Fruit fly (Drosophila melanogaster): ENCODE results near the gene RYa-R.
A peak's percentile ranks its signal among the peaks of the same experiment; 100 is the strongest.

RYa-R gene

DNA sequence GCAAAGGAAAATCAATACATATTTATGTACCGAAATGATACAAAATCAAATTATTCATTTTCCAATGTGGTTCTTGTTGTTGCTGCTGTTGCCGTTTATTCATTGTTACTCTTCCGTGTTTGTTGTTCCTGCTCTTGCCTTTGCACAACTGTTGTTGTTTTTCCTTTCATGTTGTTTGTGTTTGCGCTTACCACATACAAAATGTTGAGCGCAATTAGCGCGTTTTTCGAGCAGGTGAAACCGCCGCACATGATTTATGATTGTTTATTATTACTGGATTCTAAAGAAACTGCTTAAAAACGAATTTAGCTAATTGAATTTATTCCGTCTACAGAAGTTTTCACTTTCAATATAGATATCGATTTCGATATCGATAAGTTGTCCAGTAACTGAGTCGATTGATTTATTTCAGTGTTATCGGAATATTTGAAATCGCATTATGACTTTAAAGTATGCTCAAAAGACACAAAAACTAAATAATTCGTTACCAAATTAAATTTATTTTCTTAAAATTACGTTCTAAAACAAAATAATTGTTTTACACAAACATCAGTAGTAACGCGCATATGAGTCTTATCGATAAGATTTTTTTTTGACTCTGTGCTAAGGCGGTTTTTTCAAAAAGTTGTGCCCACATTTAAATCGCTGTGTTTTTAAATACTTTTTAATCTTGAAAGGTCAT, 32.2 kb upstream of the RYa-R start, which contains the start of gene Tsp97E (continued):
- no peak for TF ChIP-seq BtbVII (GFP tag; optimal IDR thresholded peaks at IDR 0.05)
- TF ChIP-seq CG2889 (GFP tag; IDR thresholded peaks at IDR 0.05) = no peak
- no peak for TF ChIP-seq NFAT (GFP tag; IDR thresholded peaks at IDR 0.05)
- no peak for TF ChIP-seq Mad (GFP tag; optimal IDR thresholded peaks at IDR 0.05)
- no peak for TF ChIP-seq H2.0 (GFP tag; IDR thresholded peaks at IDR 0.05)
- no peak for TF ChIP-seq CG17802 (tag; optimal IDR thresholded peaks at IDR 0.05)
- no peak for TF ChIP-seq CG2202 (tag; optimal IDR thresholded peaks at IDR 0.05)
- no peak for TF ChIP-seq B-H1 (GFP tag; IDR thresholded peaks at IDR 0.05)
- TF ChIP-seq CG6689 (GFP tag; IDR thresholded peaks at IDR 0.05) = no peak
- no peak for TF ChIP-seq CG1647 (GFP tag; optimal IDR thresholded peaks at IDR 0.05)
- no peak for TF ChIP-seq NfI (GFP tag; optimal IDR thresholded peaks at IDR 0.05)
- no peak for TF ChIP-seq CG32772 (GFP tag; IDR thresholded peaks at IDR 0.05)
- TF ChIP-seq Pdp1 (GFP tag; optimal IDR thresholded peaks at IDR 0.05) = peak in 1 of 2 experiments; percentile 35
- TF ChIP-seq HLH3B (GFP tag; IDR thresholded peaks at IDR 0.05) = no peak
- TF ChIP-seq Max (GFP tag; optimal IDR thresholded peaks at IDR 0.05) = peak; percentile 12
- no peak for TF ChIP-seq scrt (GFP tag; optimal IDR thresholded peaks at IDR 0.05)
- no peak for TF ChIP-seq CG11695 (GFP tag; IDR thresholded peaks at IDR 0.05)
- no peak for TF ChIP-seq CG13775 (GFP tag; optimal IDR thresholded peaks at IDR 0.05)
- TF ChIP-seq cwo (GFP tag; optimal IDR thresholded peaks at IDR 0.05) = no peak
- TF ChIP-seq CG30020 (tag; optimal IDR thresholded peaks at IDR 0.05) = peak; percentile 22
- TF ChIP-seq mirr (GFP tag; optimal IDR thresholded peaks at IDR 0.05) = no peak
- TF ChIP-seq bigmax (GFP tag; optimal IDR thresholded peaks at IDR 0.05) = no peak
- TF ChIP-seq HLH54F (GFP tag; optimal IDR thresholded peaks at IDR 0.05) = no peak
- TF ChIP-seq Hr3 (GFP tag; optimal IDR thresholded peaks at IDR 0.05) = no peak
- TF ChIP-seq CG7963 (GFP tag; IDR thresholded peaks at IDR 0.05; ENCODE audit: partially characterized antibody) = peak; percentile 80; the same call in 2 of the 3 replicates
- no peak for TF ChIP-seq nerfin-1 (tag; optimal IDR thresholded peaks at IDR 0.05)
- no peak for TF ChIP-seq CG2875 (GFP tag; optimal IDR thresholded peaks at IDR 0.05)
- TF ChIP-seq CG1792 (GFP tag; optimal IDR thresholded peaks at IDR 0.05) = no peak
- TF ChIP-seq da (GFP tag; optimal IDR thresholded peaks at IDR 0.05) = no peak
- TF ChIP-seq az2 (GFP tag; optimal IDR thresholded peaks at IDR 0.05) = no peak
- peak; percentile 75 for TF ChIP-seq unc-4 (GFP tag; IDR thresholded peaks at IDR 0.05; ENCODE audit: partially characterized antibody)
- TF ChIP-seq CG16815 (GFP tag; optimal IDR thresholded peaks at IDR 0.05) = no peak
- TF ChIP-seq so (GFP tag; IDR thresholded peaks at IDR 0.05) = no peak; the same call in 2 of the 3 replicates
- peak; percentile 48; the same call in 2 of the 3 replicates for TF ChIP-seq Aef1 (GFP tag; IDR thresholded peaks at IDR 0.05)
- TF ChIP-seq pzg (GFP tag; optimal IDR thresholded peaks at IDR 0.05) = peak; percentile 59
- TF ChIP-seq trh (GFP tag; optimal IDR thresholded peaks at IDR 0.05) = no peak
- TF ChIP-seq insv (GFP tag; optimal IDR thresholded peaks at IDR 0.05) = no peak
- TF ChIP-seq org-1 (GFP tag; optimal IDR thresholded peaks at IDR 0.05) = no peak
- no peak for TF ChIP-seq YL-1 (GFP tag; optimal IDR thresholded peaks at IDR 0.05)
- TF ChIP-seq zfh1 (GFP tag; IDR thresholded peaks at IDR 0.05) = no peak
- TF ChIP-seq stwl (tag; optimal IDR thresholded peaks at IDR 0.05) = peak; percentile 70
- TF ChIP-seq CG14050 (GFP tag; IDR thresholded peaks at IDR 0.05) = no peak
- TF ChIP-seq CG11696 (GFP tag; IDR thresholded peaks at IDR 0.05) = no peak
- no peak for TF ChIP-seq Deaf1 (tag; optimal IDR thresholded peaks at IDR 0.05)
- TF ChIP-seq CG34422 (GFP tag; IDR thresholded peaks at IDR 0.05) = no peak
- no peak for TF ChIP-seq Mes4 (GFP tag; optimal IDR thresholded peaks at IDR 0.05)
- TF ChIP-seq Ada2b (GFP tag; IDR thresholded peaks at IDR 0.05) = no peak
- peak in 1 of 3 experiments; percentile 2 for TF ChIP-seq lola (GFP tag; optimal IDR thresholded peaks at IDR 0.05)
- no peak for TF ChIP-seq seq (GFP tag; IDR thresholded peaks at IDR 0.05)
- TF ChIP-seq CG18619 (GFP tag; optimal IDR thresholded peaks at IDR 0.05) = no peak

Data from whole organism, embryonic.